Worm (Caenorhabditis elegans) whole organism, young adult: ENCODE results near the gene F52H3.6.

ENCODE experiments used
- B0035.1 ChIP-seq: sonication (generic microtip); optimal IDR thresholded peaks from 2 replicates; lab custom pipeline; 2016; ENCODE audit warnings: missing genetic modification characterization, mild to moderate bottlenecking, missing compliant biosample characterization, missing genotype, missing genetic modification reagents
- B0336.3 ChIP-seq: fragments of 200-800 bp; sonication (Bioruptor generic); IDR thresholded peaks from 2 replicates; pipeline ENCODE4 v1.3.6; 2022; ENCODE audit warnings: missing genetic modification characterization, missing compliant biosample characterization
- C17E4.6 ChIP-seq: fragments of 200-800 bp; sonication (Bioruptor generic); IDR thresholded peaks from 2 replicates; pipeline ENCODE4 v1.3.6; 2022; ENCODE audit warnings: missing genetic modification reagents, missing genetic modification characterization, missing compliant biosample characterization
- F22D6.2 ChIP-seq: sonication (generic microtip); optimal IDR thresholded peaks from 2 replicates; lab custom pipeline; 2016; ENCODE audit warnings: mild to moderate bottlenecking, missing genetic modification characterization, missing compliant biosample characterization
- F49E8.2 ChIP-seq: sonication (generic microtip); optimal IDR thresholded peaks from 3 replicates; lab custom pipeline; 2017; ENCODE audit warnings: missing genetic modification characterization, mild to moderate bottlenecking, missing compliant biosample characterization, antibody characterized with exemption, moderate library complexity; ENCODE audit not compliant: insufficient read depth
- F57A8.1 ChIP-seq: fragments of 200-800 bp; sonication (Bioruptor generic); optimal IDR thresholded peaks from 2 replicates; lab custom pipeline; 2018; ENCODE audit warnings: mild to moderate bottlenecking, missing genetic modification characterization, moderate library complexity, missing compliant biosample characterization
- T07F8.4 ChIP-seq: sonication (generic microtip); optimal IDR thresholded peaks from 2 replicates; lab custom pipeline; 2016; ENCODE audit warnings: mild to moderate bottlenecking, missing genetic modification characterization, moderate library complexity, missing compliant biosample characterization
- Y53F4B.3 ChIP-seq: fragments of 200-800 bp; sonication (Bioruptor generic); IDR thresholded peaks from 2 replicates; pipeline ENCODE4 v1.3.6; 2022; ENCODE audit warnings: missing genetic modification reagents, missing genetic modification characterization, missing compliant biosample characterization
- Y79H2A.3 ChIP-seq: fragments of 200-800 bp; sonication (Bioruptor generic); conservative IDR thresholded peaks from 2 replicates; pipeline ENCODE4 v1.3.6; 2022; ENCODE audit warnings: missing genetic modification reagents, missing genetic modification characterization, missing compliant biosample characterization
- ama-1 ChIP-seq, 3 experiments: fragments of 150-350 bp in 1 of 3; sonication (generic microtip) in 2 of 3; optimal IDR thresholded peaks; 2 replicates each; lab custom pipeline; 2014 to 2018; ENCODE audit warnings: missing biosample characterization in 2 of 3, missing genetic modification characterization in 2 of 3, missing genetic modification reagents in 2 of 3
- aptf-2 ChIP-seq: fragments of 200-800 bp; sonication (Bioruptor generic); conservative IDR thresholded peaks from 2 replicates; pipeline ENCODE4 v1.3.6; 2022; ENCODE audit warnings: missing genetic modification reagents, missing genetic modification characterization, missing compliant biosample characterization
- atf-7 ChIP-seq: sonication (generic microtip); optimal IDR thresholded peaks from 2 replicates; lab custom pipeline; 2017; ENCODE audit warnings: mild to moderate bottlenecking, missing genetic modification characterization, missing compliant biosample characterization
- cebp-2 ChIP-seq: fragments of 200-800 bp; sonication (Bioruptor generic); IDR thresholded peaks from 2 replicates; pipeline ENCODE4 v1.3.6; 2022; ENCODE audit warnings: missing genetic modification characterization, missing compliant biosample characterization
- ceh-100 ChIP-seq: fragments of 200-800 bp; sonication (Bioruptor generic); IDR thresholded peaks from 2 replicates; pipeline ENCODE4 v1.3.6; 2022; ENCODE audit warnings: missing genetic modification reagents, missing genetic modification characterization, missing compliant biosample characterization
- ceh-91 ChIP-seq: fragments of 200-800 bp; sonication (Bioruptor generic); IDR thresholded peaks from 2 replicates; pipeline ENCODE4 v1.3.6; 2022; ENCODE audit warnings: missing genetic modification reagents, missing genetic modification characterization, missing compliant biosample characterization
- chd-7 ChIP-seq: sonication (generic microtip); optimal IDR thresholded peaks from 2 replicates; lab custom pipeline; 2016; ENCODE audit warnings: mild to moderate bottlenecking, missing genetic modification characterization, moderate library complexity, missing compliant biosample characterization
- die-1 ChIP-seq: sonication (generic microtip); optimal IDR thresholded peaks from 2 replicates; lab custom pipeline; 2016; ENCODE audit warnings: missing genotype, mild to moderate bottlenecking, missing genetic modification characterization, missing compliant biosample characterization
- efl-1 ChIP-seq: fragments of 150-350 bp; optimal IDR thresholded peaks from 2 replicates; lab custom pipeline; 2014; ENCODE audit warnings: missing biosample characterization, missing genetic modification reagents, missing genetic modification characterization
- egl-18 ChIP-seq: fragments of 200-800 bp; sonication (Bioruptor generic); IDR thresholded peaks from 2 replicates; pipeline ENCODE4 v1.3.6; 2022; ENCODE audit warnings: missing genetic modification reagents, missing genetic modification characterization, missing compliant biosample characterization
- egl-44 ChIP-seq: fragments of 200-800 bp; sonication (Bioruptor generic); IDR thresholded peaks from 2 replicates; pipeline ENCODE4 v1.3.6; 2022; ENCODE audit warnings: missing genetic modification reagents, missing genetic modification characterization, missing compliant biosample characterization
- hlh-12 ChIP-seq: sonication (generic microtip); optimal IDR thresholded peaks from 2 replicates; lab custom pipeline; 2016; ENCODE audit warnings: missing genetic modification characterization, missing compliant biosample characterization
- hmg-1.2 ChIP-seq: fragments of 200-800 bp; sonication (Bioruptor generic); IDR thresholded peaks from 2 replicates; pipeline ENCODE4 v1.3.6; 2022; ENCODE audit warnings: missing genetic modification reagents, missing genetic modification characterization, missing compliant biosample characterization
- hmg-20 ChIP-seq: fragments of 200-800 bp; sonication (Bioruptor generic); IDR thresholded peaks from 2 replicates; pipeline ENCODE4 v1.3.6; 2022; ENCODE audit warnings: missing genetic modification reagents, missing genetic modification characterization, missing compliant biosample characterization
- let-526 ChIP-seq: fragments of 200-800 bp; sonication (Bioruptor generic); IDR thresholded peaks from 2 replicates; pipeline ENCODE4 v1.3.6; 2022; ENCODE audit warnings: missing genetic modification reagents, missing genetic modification characterization, missing compliant biosample characterization
- lin-26 ChIP-seq: fragments of 200-800 bp; sonication (Bioruptor generic); IDR thresholded peaks from 2 replicates; pipeline ENCODE4 v1.3.6; 2022; ENCODE audit warnings: missing genetic modification reagents, missing genetic modification characterization, missing compliant biosample characterization
- lin-40 ChIP-seq: sonication (generic microtip); optimal IDR thresholded peaks from 2 replicates; lab custom pipeline; 2016; ENCODE audit warnings: missing genetic modification characterization, mild to moderate bottlenecking, missing compliant biosample characterization, missing genotype, missing genetic modification reagents
- lir-1 ChIP-seq: fragments of 200-800 bp; sonication (Bioruptor generic); conservative IDR thresholded peaks from 2 replicates; pipeline ENCODE4 v1.3.6; 2022; ENCODE audit warnings: missing genetic modification reagents, missing genetic modification characterization, missing compliant biosample characterization
- lsl-1 ChIP-seq: fragments of 200-800 bp; sonication (Bioruptor generic); optimal IDR thresholded peaks from 2 replicates; lab custom pipeline; 2018; ENCODE audit warnings: mild to moderate bottlenecking, missing genetic modification characterization, moderate library complexity, missing compliant biosample characterization
- madf-3 ChIP-seq: fragments of 200-800 bp; sonication (Bioruptor generic); IDR thresholded peaks from 2 replicates; pipeline ENCODE4 v1.3.6; 2022; ENCODE audit warnings: missing genetic modification reagents, missing genetic modification characterization, missing compliant biosample characterization
- madf-6 ChIP-seq: fragments of 200-800 bp; sonication (Bioruptor generic); IDR thresholded peaks from 2 replicates; pipeline ENCODE4 v1.3.6; 2022; ENCODE audit warnings: missing genetic modification reagents, missing genetic modification characterization, missing compliant biosample characterization
- mcd-1 ChIP-seq: fragments of 200-800 bp; sonication (Bioruptor generic); IDR thresholded peaks from 2 replicates; pipeline ENCODE4 v1.3.6; 2022; ENCODE audit warnings: missing genetic modification reagents, missing genetic modification characterization, missing compliant biosample characterization
- nfya-2 ChIP-seq: fragments of 200-800 bp; sonication (Bioruptor generic); IDR thresholded peaks from 2 replicates; pipeline ENCODE4 v1.3.6; 2022; ENCODE audit warnings: missing genetic modification reagents, missing genetic modification characterization, missing compliant biosample characterization
- nfyb-1 ChIP-seq: fragments of 200-800 bp; sonication (Bioruptor generic); IDR thresholded peaks from 2 replicates; pipeline ENCODE4 v1.3.6; 2022; ENCODE audit warnings: missing genetic modification reagents, missing genetic modification characterization, missing compliant biosample characterization
- nhr-179 ChIP-seq: sonication (generic microtip); optimal IDR thresholded peaks from 2 replicates; lab custom pipeline; 2016; ENCODE audit warnings: mild to moderate bottlenecking, missing genetic modification characterization, missing compliant biosample characterization
- pbrm-1 ChIP-seq: fragments of 200-800 bp; sonication (Bioruptor generic); IDR thresholded peaks from 2 replicates; pipeline ENCODE4 v1.3.6; 2022; ENCODE audit warnings: missing genetic modification reagents, missing genetic modification characterization, missing compliant biosample characterization
- rcor-1 ChIP-seq: fragments of 200-800 bp; sonication (Bioruptor generic); IDR thresholded peaks from 2 replicates; pipeline ENCODE4 v1.3.6; 2022; ENCODE audit warnings: missing genetic modification reagents, missing genetic modification characterization, missing compliant biosample characterization
- repo-1 ChIP-seq: sonication (generic microtip); optimal IDR thresholded peaks from 2 replicates; lab custom pipeline; 2017; ENCODE audit warnings: mild to moderate bottlenecking, missing genetic modification characterization, missing compliant biosample characterization
- rpc-1 ChIP-seq, 2 experiments: fragments of 150-350 bp in 1 of 2; sonication (generic microtip) in 1 of 2; optimal IDR thresholded peaks; 2 replicates each; lab custom pipeline; 2014 to 2018; ENCODE audit warnings: missing biosample characterization in 1 of 2, missing genetic modification characterization in 1 of 2, missing genetic modification reagents in 1 of 2, missing genotype in 1 of 2
- somi-1 ChIP-seq: fragments of 200-800 bp; sonication (Bioruptor generic); optimal IDR thresholded peaks from 2 replicates; lab custom pipeline; 2018; ENCODE audit warnings: mild to moderate bottlenecking, missing genetic modification characterization, missing compliant biosample characterization
- tbx-9 ChIP-seq: sonication (generic microtip); optimal IDR thresholded peaks from 2 replicates; lab custom pipeline; 2016; ENCODE audit warnings: borderline replicate concordance, missing genetic modification characterization, inconsistent platforms, missing compliant biosample characterization
- xnd-1 ChIP-seq: sonication (generic microtip); optimal IDR thresholded peaks from 2 replicates; lab custom pipeline; 2016; ENCODE audit warnings: missing genotype, missing genetic modification reagents, missing genetic modification characterization, missing compliant biosample characterization
- zfh-2 ChIP-seq: fragments of 200-800 bp; sonication (Bioruptor generic); conservative IDR thresholded peaks from 2 replicates; pipeline ENCODE4 v1.3.6; 2022; ENCODE audit warnings: missing genetic modification reagents, missing genetic modification characterization, missing compliant biosample characterization

Gene F52H3.6

DNA sequence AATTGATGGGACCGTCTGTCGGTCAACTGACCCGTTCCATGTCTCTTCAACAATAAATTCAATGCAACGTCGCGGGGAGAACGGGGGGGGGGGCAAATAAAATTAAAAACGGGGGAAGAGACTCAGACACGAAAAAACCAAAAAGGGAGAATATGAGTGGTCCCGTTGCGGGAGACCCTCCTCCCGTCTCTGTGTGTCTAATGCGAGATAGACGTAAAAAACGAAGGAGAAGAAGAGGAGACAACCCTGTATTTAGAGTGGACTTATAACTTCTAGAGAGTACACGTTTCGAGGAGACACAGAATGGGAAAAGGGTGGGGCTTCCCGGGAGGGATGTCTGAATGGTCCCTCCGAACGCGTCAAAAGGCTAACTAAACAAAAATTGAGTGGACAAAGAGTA, 37.2 kb upstream of the F52H3.6 start:
- TF ChIP-seq aptf-2 (GFP tag; lab: Robert Waterston, UW) (peak; percentile 94), repo-1 (tag; lab: Kevin White, UChicago) (no peak), efl-1 (GFP tag; lab: Kevin White, UChicago) (peak; percentile 30), tbx-9 (tag; lab: Kevin White, UChicago) (no peak), hmg-1.2 (GFP tag; lab: Robert Waterston, UW) (peak; percentile 56)

DNA sequence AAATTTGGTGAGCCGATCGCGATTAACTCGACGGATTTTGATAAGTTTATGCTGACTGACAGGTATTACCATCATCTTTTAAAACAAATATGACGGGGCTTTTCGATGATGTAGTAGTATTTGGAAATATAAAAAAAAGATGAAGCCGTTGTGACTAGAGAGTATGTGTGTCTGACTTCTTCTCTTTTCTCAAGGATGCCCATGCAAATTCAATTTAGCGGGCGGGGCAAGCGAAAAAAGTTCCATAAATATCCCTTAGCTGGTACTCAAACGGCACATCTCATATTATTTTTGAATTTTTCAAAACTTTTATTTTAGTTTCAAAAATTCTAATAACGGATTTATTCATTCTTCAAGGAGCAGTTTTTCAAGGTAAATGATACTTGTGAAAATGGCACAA, 32.3 kb upstream of the F52H3.6 start, which contains the start of gene stg-1:
Gene stg-1 (minus strand): TSS at position 153 of the 400 bp plus-strand sequence.
- no peak for TF ChIP-seq Y79H2A.3 (GFP tag; lab: Robert Waterston, UW)
- no peak for TF ChIP-seq B0336.3 (GFP tag; lab: Robert Waterston, UW)
- TF ChIP-seq tbx-9 (tag; lab: Kevin White, UChicago), result no peak
- no peak for TF ChIP-seq hlh-12
- no peak for TF ChIP-seq rpc-1 (optimal IDR thresholded peaks at IDR 0.05; lab: Kevin White, UChicago)
- no peak for TF ChIP-seq rpc-1 (tag; optimal IDR thresholded peaks at IDR 0.05; lab: Kevin White, UChicago)
- no peak for TF ChIP-seq die-1 (tag; lab: Kevin White, UChicago)
- no peak for TF ChIP-seq zfh-2 (GFP tag; lab: Robert Waterston, UW)

DNA sequence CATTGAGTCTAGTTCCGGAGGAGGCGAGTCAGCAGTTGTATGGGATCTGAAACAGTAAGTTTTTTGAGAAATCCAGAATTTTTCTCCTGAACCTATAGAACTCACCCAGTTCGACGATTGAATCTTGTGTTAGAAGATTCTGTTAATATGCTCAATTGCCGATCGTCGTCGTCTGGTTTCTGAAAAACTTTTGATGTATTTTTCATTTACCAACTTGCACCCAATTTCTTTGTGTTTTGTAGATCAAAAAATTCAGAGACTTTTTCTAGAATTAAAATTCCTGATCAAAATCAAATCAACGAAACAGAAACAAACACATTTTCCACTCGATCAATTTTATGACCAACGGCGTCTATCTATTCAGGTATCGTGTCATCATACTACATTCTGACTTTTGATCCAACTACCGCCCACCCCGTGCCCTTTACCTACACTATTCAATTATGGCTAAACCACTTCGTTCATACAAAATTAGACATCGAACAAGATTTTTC, 28.4 kb upstream of the F52H3.6 start, which contains the start of gene C18D1.2:
Gene C18D1.2 (plus strand): TSS at position 444 of the 494 bp plus-strand sequence.
- no peak for TF ChIP-seq nfyb-1 (GFP tag; lab: Robert Waterston, UW)
- TF ChIP-seq nhr-179 (tag; lab: Kevin White, UChicago), result no peak
- TF ChIP-seq F22D6.2 (tag; lab: Kevin White, UChicago), result no peak

DNA sequence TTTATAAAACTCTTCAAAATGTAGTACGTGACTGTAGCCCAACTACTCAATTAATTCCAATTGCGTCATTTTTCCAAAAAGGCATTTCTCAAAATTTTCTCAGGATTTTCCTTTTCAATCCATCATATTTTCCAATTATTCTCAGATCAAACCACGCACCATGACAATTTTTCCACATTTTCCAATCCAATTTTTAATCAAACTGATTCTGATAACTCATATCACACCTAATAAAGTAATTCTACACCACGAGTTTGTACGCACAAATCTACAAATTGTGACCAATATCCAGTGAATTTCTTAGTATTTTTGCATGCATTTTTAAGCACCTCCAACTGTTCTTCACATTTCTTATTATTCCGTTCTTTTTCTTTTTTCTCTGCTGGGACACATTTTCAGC, 23.3 kb upstream of the F52H3.6 start:
- no peak for TF ChIP-seq F49E8.2
- no peak for TF ChIP-seq pbrm-1
- TF ChIP-seq lir-1 (GFP tag; lab: Robert Waterston, UW), result no peak
- no peak for TF ChIP-seq ama-1 (optimal IDR thresholded peaks at IDR 0.05; lab: Kevin White, UChicago)
- no peak for TF ChIP-seq ama-1 (GFP tag; optimal IDR thresholded peaks at IDR 0.05; lab: Kevin White, UChicago)
- TF ChIP-seq die-1 (tag; lab: Kevin White, UChicago), result no peak
- no peak for TF ChIP-seq C17E4.6
- TF ChIP-seq Y53F4B.3 (GFP tag; lab: Robert Waterston, UW), result no peak
- no peak for TF ChIP-seq hmg-20 (GFP tag; lab: Robert Waterston, UW)
- TF ChIP-seq cebp-2 (GFP tag; lab: Robert Waterston, UW), result no peak

DNA sequence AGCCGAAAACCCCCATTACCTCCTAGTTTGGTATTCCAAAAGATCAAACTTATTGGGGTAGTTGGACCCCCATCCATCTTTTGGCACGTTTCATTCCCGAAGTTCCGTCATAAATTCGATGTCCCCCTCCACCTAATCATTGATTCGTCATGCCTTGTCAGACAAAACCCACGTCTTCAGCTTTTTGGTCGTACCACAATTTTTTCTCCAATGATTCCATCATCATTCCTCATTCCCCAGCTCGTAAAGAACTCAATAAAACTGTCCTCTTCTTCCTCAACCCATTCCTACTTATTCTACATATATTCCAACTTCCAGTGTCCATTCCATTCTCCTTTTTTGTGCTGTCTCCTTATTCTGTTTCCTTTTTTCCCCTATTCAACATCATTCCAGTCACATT, 20.3 kb upstream of the F52H3.6 start, which contains the start of gene flp-4:
Gene flp-4 (plus strand): TSS at position 301 of the 400 bp plus-strand sequence.
- no peak for TF ChIP-seq somi-1 (GFP tag; lab: Kevin White, UChicago)
- no peak for TF ChIP-seq let-526 (GFP tag; lab: Robert Waterston, UW)
- no peak for TF ChIP-seq ceh-91 (GFP tag; lab: Robert Waterston, UW)
- TF ChIP-seq nfya-2 (GFP tag; lab: Robert Waterston, UW), result no peak
- no peak for TF ChIP-seq mcd-1 (GFP tag; lab: Robert Waterston, UW)
- TF ChIP-seq xnd-1 (tag; lab: Kevin White, UChicago), result no peak
- no peak for TF ChIP-seq chd-7 (tag; lab: Kevin White, UChicago)
- TF ChIP-seq lin-40 (tag; lab: Kevin White, UChicago), result no peak
- TF ChIP-seq egl-18 (GFP tag; lab: Robert Waterston, UW), result no peak
- no peak for TF ChIP-seq lin-26
- TF ChIP-seq rcor-1 (GFP tag; lab: Robert Waterston, UW), result no peak
- TF ChIP-seq F57A8.1, result no peak
- TF ChIP-seq madf-6 (GFP tag; lab: Robert Waterston, UW), result no peak
- TF ChIP-seq B0035.1 (tag; lab: Kevin White, UChicago), result no peak
- no peak for TF ChIP-seq T07F8.4 (tag; lab: Kevin White, UChicago)
- no peak for TF ChIP-seq ceh-100 (GFP tag; lab: Robert Waterston, UW)
- TF ChIP-seq atf-7 (tag; lab: Kevin White, UChicago), result no peak
- TF ChIP-seq egl-44, result no peak
- no peak for TF ChIP-seq madf-3
- no peak for TF ChIP-seq lsl-1 (GFP tag; lab: Kevin White, UChicago)
- TF ChIP-seq, all 124 proteins: peak for 0
